Fruit fly (Drosophila melanogaster): ENCODE data around the gene CG42680.

Gene CG42680

dm6 chr2L:14545319-14545740, 42.7 kb downstream of the CG42680 start (continued):
- TF ChIP-seq eve (GFP tag; optimal IDR thresholded peaks at IDR 0.05) (peak in 1 of 2 experiments; percentile 72), Sry-β (GFP tag; optimal IDR thresholded peaks at IDR 0.05) (peak; percentile 2), CG12744 (GFP tag; optimal IDR thresholded peaks at IDR 0.05) (peak; percentile 58), Myb (GFP tag; optimal IDR thresholded peaks at IDR 0.05) (no peak), NC2α (GFP tag; optimal IDR thresholded peaks at IDR 0.05) (peak; percentile 76), CG8281 (tag; optimal IDR thresholded peaks at IDR 0.05) (peak; percentile 23), hkb (optimal IDR thresholded peaks at IDR 0.05) (no peak), hkb (GFP tag; IDR thresholded peaks at IDR 0.05) (peak; percentile 56), pb (GFP tag; optimal IDR thresholded peaks at IDR 0.05) (no peak), aop (GFP tag; IDR thresholded peaks at IDR 0.05) (no peak), ftz-f1 (GFP tag; optimal IDR thresholded peaks at IDR 0.05) (no peak), Fer2 (tag; optimal IDR thresholded peaks at IDR 0.05) (no peak), pho (GFP tag; optimal IDR thresholded peaks at IDR 0.05) (no peak), ato (GFP tag; IDR thresholded peaks at IDR 0.05; ENCODE audit: partially characterized antibody) (no peak), gcm (GFP tag; optimal IDR thresholded peaks at IDR 0.05) (peak; percentile 37), cad (GFP tag; optimal IDR thresholded peaks at IDR 0.05) (no peak), CG3163 (GFP tag; optimal IDR thresholded peaks at IDR 0.05) (peak; percentile 38), Jarid2 (GFP tag; optimal IDR thresholded peaks at IDR 0.05) (no peak), Poxn (GFP tag; IDR thresholded peaks at IDR 0.05) (no peak), caup (GFP tag; optimal IDR thresholded peaks at IDR 0.05; ENCODE audit: severe bottlenecking) (peak; percentile 8), twi (tag; optimal IDR thresholded peaks at IDR 0.05) (peak; percentile 71), BtbVII (GFP tag; optimal IDR thresholded peaks at IDR 0.05) (no peak), CG18262 (tag; optimal IDR thresholded peaks at IDR 0.05) (peak; percentile 54), CG11560 (tag; IDR thresholded peaks at IDR 0.05) (no peak), Dll (GFP tag; IDR thresholded peaks at IDR 0.05; ENCODE audit: partially characterized antibody) (no peak), CG11456 (GFP tag; IDR thresholded peaks at IDR 0.05) (no peak), CG17568 (GFP tag; optimal IDR thresholded peaks at IDR 0.05) (peak; percentile 72), MBD-R2 (GFP tag; IDR thresholded peaks at IDR 0.05) (no peak), CG9609 (GFP tag; optimal IDR thresholded peaks at IDR 0.05) (peak; percentile 24), Sox102F (GFP tag; optimal IDR thresholded peaks at IDR 0.05) (no peak), Blimp-1 (GFP tag; optimal IDR thresholded peaks at IDR 0.05) (peak; percentile 46), CG14441 (GFP tag; IDR thresholded peaks at IDR 0.05) (no peak), Ssrp (tag; optimal IDR thresholded peaks at IDR 0.05) (no peak), phol (tag; optimal IDR thresholded peaks at IDR 0.05) (no peak), shn (GFP tag; optimal IDR thresholded peaks at IDR 0.05) (peak; percentile 2), sima (GFP tag; optimal IDR thresholded peaks at IDR 0.05) (no peak), CG9817 (tag; optimal IDR thresholded peaks at IDR 0.05) (no peak), CG2712 (tag; optimal IDR thresholded peaks at IDR 0.05) (peak; percentile 58), Xbp1 (GFP tag; optimal IDR thresholded peaks at IDR 0.05) (no peak), Stat92E (GFP tag; optimal IDR thresholded peaks at IDR 0.05) (peak in 1 of 3 experiments; percentile 99), Ptx1 (GFP tag; IDR thresholded peaks at IDR 0.05) (no peak), odd (GFP tag; optimal IDR thresholded peaks at IDR 0.05) (peak; percentile 75), danr (GFP tag; IDR thresholded peaks at IDR 0.05) (no peak), CG4617 (GFP tag; optimal IDR thresholded peaks at IDR 0.05; ENCODE audit: borderline replicate concordance) (no peak), CG13424 (tag; optimal IDR thresholded peaks at IDR 0.05) (peak; percentile 50), CG1233 (GFP tag; optimal IDR thresholded peaks at IDR 0.05) (peak; percentile 76), CG1647 (GFP tag; optimal IDR thresholded peaks at IDR 0.05) (peak; percentile 38), CG3281 (GFP tag; optimal IDR thresholded peaks at IDR 0.05) (no peak), Mrtf (GFP tag; IDR thresholded peaks at IDR 0.05) (no peak), CG31224 (GFP tag; IDR thresholded peaks at IDR 0.05) (peak; percentile 31; the same call in 1 of the 2 replicates), CG4282 (GFP tag; optimal IDR thresholded peaks at IDR 0.05) (no peak)
